Fruit fly (Drosophila melanogaster) whole organism, embryonic: ENCODE data around the gene Ufsp2.

Experiments used
- CG10654 ChIP-seq: fragments of 200-800 bp; sonication (Bioruptor generic); optimal IDR thresholded peaks from 2 replicates; lab custom pipeline; 2016; ENCODE audit warnings: missing biosample characterization, missing genetic modification characterization
- CG10959 ChIP-seq: fragments of 200-800 bp; sonication (Bioruptor generic); IDR thresholded peaks from 2 replicates; pipeline ENCODE4 v1.3.6; 2022; ENCODE audit warnings: missing biosample characterization, missing genetic modification characterization
- CG10979 ChIP-seq: fragments of 200-800 bp; sonication (Bioruptor generic); optimal IDR thresholded peaks from 2 replicates; lab custom pipeline; 2018; ENCODE audit warnings: missing biosample characterization, mild to moderate bottlenecking, missing genetic modification characterization, moderate library complexity
- CG11398 ChIP-seq: fragments of 200-800 bp; sonication (Bioruptor generic); optimal IDR thresholded peaks from 2 replicates; lab custom pipeline; 2016; ENCODE audit warnings: missing biosample characterization, missing genetic modification characterization
- CG12299 ChIP-seq: fragments of 200-800 bp; sonication (Bioruptor generic); optimal IDR thresholded peaks from 2 replicates; lab custom pipeline; 2018; ENCODE audit warnings: missing biosample characterization, mild to moderate bottlenecking, missing genetic modification characterization
- CG15514 ChIP-seq: fragments of 200-800 bp; sonication (Bioruptor generic); optimal IDR thresholded peaks from 3 replicates; lab custom pipeline; 2017; ENCODE audit warnings: missing biosample characterization, missing genetic modification characterization, mild to moderate bottlenecking, moderate library complexity, missing genetic modification reagents
- CG1602 ChIP-seq: fragments of 200-800 bp; sonication (Bioruptor generic); optimal IDR thresholded peaks from 3 replicates; lab custom pipeline; 2016; ENCODE audit warnings: missing biosample characterization, missing genetic modification characterization
- CG17186 ChIP-seq: fragments of 200-800 bp; sonication (Bioruptor generic); optimal IDR thresholded peaks from 3 replicates; lab custom pipeline; 2017; ENCODE audit warnings: missing biosample characterization, missing genetic modification reagents, missing genetic modification characterization
- CG17328 ChIP-seq: fragments of 200-800 bp; sonication (Bioruptor generic); IDR thresholded peaks from 2 replicates; pipeline ENCODE4 v1.3.6; 2022; ENCODE audit warnings: missing biosample characterization, missing genetic modification characterization
- CG17361 ChIP-seq: fragments of 200-800 bp; sonication (Bioruptor generic); IDR thresholded peaks from 3 replicates; pipeline ENCODE4 v1.3.6; 2022; ENCODE audit warnings: missing biosample characterization, missing genetic modification characterization
- CG3065 ChIP-seq: fragments of 200-800 bp; sonication (Bioruptor generic); optimal IDR thresholded peaks from 2 replicates; lab custom pipeline; 2016; ENCODE audit warnings: missing biosample characterization, missing genetic modification characterization
- CG31224 ChIP-seq: fragments of 200-800 bp; sonication (Bioruptor generic); IDR thresholded peaks from 2 replicates; pipeline ENCODE4 v1.3.6; 2022; ENCODE audit warnings: missing biosample characterization, missing genetic modification characterization
- CG32532 ChIP-seq: fragments of 200-800 bp; sonication (Bioruptor generic); IDR thresholded peaks from 2 replicates; pipeline ENCODE4 v1.3.6; 2022; ENCODE audit warnings: missing biosample characterization, missing genetic modification characterization
- CG3281 ChIP-seq: fragments of 200-800 bp; sonication (Bioruptor generic); optimal IDR thresholded peaks from 3 replicates; lab custom pipeline; 2017; ENCODE audit warnings: missing biosample characterization, mild to moderate bottlenecking, missing genetic modification characterization
- CG6854 ChIP-seq: fragments of 200-800 bp; sonication (Bioruptor generic); optimal IDR thresholded peaks from 3 replicates; lab custom pipeline; 2017; ENCODE audit warnings: missing biosample characterization, mild to moderate bottlenecking, missing genetic modification characterization
- CG8281 ChIP-seq: fragments of 200-800 bp; sonication (Bioruptor generic); optimal IDR thresholded peaks from 2 replicates; lab custom pipeline; 2018; ENCODE audit warnings: missing biosample characterization, mild to moderate bottlenecking, missing genetic modification characterization, moderate library complexity
- CG8388 ChIP-seq: fragments of 200-800 bp; sonication (Bioruptor generic); optimal IDR thresholded peaks from 2 replicates; lab custom pipeline; 2019; ENCODE audit warnings: missing biosample characterization, mild to moderate bottlenecking, missing genetic modification characterization, moderate library complexity
- CG8765 ChIP-seq: fragments of 200-800 bp; sonication (Bioruptor generic); IDR thresholded peaks from 2 replicates; pipeline ENCODE4 v1.3.6; 2022; ENCODE audit warnings: missing biosample characterization, missing genetic modification characterization
- CG9215 ChIP-seq: fragments of 200-800 bp; sonication (Bioruptor generic); IDR thresholded peaks from 2 replicates; pipeline ENCODE4 v1.3.6; 2022; ENCODE audit warnings: missing biosample characterization, missing genetic modification characterization
- CoRest ChIP-seq: fragments of 200-800 bp; sonication (Bioruptor generic); optimal IDR thresholded peaks from 3 replicates; lab custom pipeline; 2018; ENCODE audit warnings: missing biosample characterization, mild to moderate bottlenecking, missing genetic modification characterization, moderate library complexity
- Deaf1 ChIP-seq: fragments of 200-800 bp; optimal IDR thresholded peaks from 3 replicates; lab custom pipeline; 2019; ENCODE audit warnings: missing biosample characterization, mild to moderate bottlenecking, missing genetic modification characterization, moderate library complexity
- Dll ChIP-seq: fragments of 200-800 bp; sonication (Bioruptor generic); IDR thresholded peaks from 4 replicates; pipeline ENCODE4 v1.3.6; 2022; ENCODE audit warnings: missing biosample characterization, missing genetic modification characterization; ENCODE audit not compliant: partially characterized antibody
- Fer2 ChIP-seq: fragments of 200-800 bp; sonication (Bioruptor generic); optimal IDR thresholded peaks from 2 replicates; lab custom pipeline; 2018; ENCODE audit warnings: missing biosample characterization, mild to moderate bottlenecking, missing genetic modification characterization, moderate library complexity
- Gug ChIP-seq: fragments of 200-800 bp; sonication (Bioruptor generic); IDR thresholded peaks from 4 replicates; pipeline ENCODE4 v1.3.6; 2022; ENCODE audit warnings: missing biosample characterization, missing genetic modification characterization
- HLHmδ ChIP-seq: fragments of 200-800 bp; sonication (Bioruptor generic); optimal IDR thresholded peaks from 2 replicates; lab custom pipeline; 2018; ENCODE audit warnings: missing biosample characterization, mild to moderate bottlenecking, missing genetic modification characterization, moderate library complexity
- Myb ChIP-seq: fragments of 200-800 bp; sonication (Bioruptor generic); optimal IDR thresholded peaks from 2 replicates; lab custom pipeline; 2016; ENCODE audit warnings: missing biosample characterization, missing genetic modification characterization
- NK7.1 ChIP-seq: fragments of 200-800 bp; sonication (Bioruptor generic); optimal IDR thresholded peaks from 3 replicates; lab custom pipeline; 2016; ENCODE audit warnings: missing biosample characterization, missing genetic modification characterization
- Nf-YB ChIP-seq: fragments of 200-800 bp; sonication (Bioruptor generic); optimal IDR thresholded peaks from 3 replicates; lab custom pipeline; 2019; ENCODE audit warnings: missing biosample characterization, mild to moderate bottlenecking, missing genetic modification characterization, moderate library complexity
- Sry-δ ChIP-seq: fragments of 200-800 bp; sonication (Bioruptor generic); optimal IDR thresholded peaks from 2 replicates; lab custom pipeline; 2016; ENCODE audit warnings: missing biosample characterization, missing genetic modification characterization
- Stat92E ChIP-seq, 3 experiments: fragments of >200 bp in 2 of 3; fragments of 200-800 bp in 1 of 3; sonication (Bioruptor generic) in 1 of 3; optimal IDR thresholded peaks; 2 replicates each; lab custom pipeline; 2017 to 2019; ENCODE audit warnings: missing biosample characterization in 3 of 3, missing genetic modification characterization in 3 of 3, mild to moderate bottlenecking in 1 of 3, moderate library complexity in 1 of 3
- ato ChIP-seq: fragments of 200-800 bp; sonication (Bioruptor generic); IDR thresholded peaks from 2 replicates; pipeline ENCODE4 v1.3.6; 2022; ENCODE audit warnings: missing biosample characterization, missing genetic modification characterization; ENCODE audit not compliant: partially characterized antibody
- ci ChIP-seq: fragments of 200-800 bp; sonication (Bioruptor generic); IDR thresholded peaks from 3 replicates; pipeline ENCODE4 v1.3.6; 2022; ENCODE audit warnings: missing biosample characterization, missing genetic modification characterization
- da ChIP-seq: fragments of 200-800 bp; sonication (Bioruptor generic); optimal IDR thresholded peaks from 2 replicates; lab custom pipeline; 2016; ENCODE audit warnings: missing biosample characterization, missing genetic modification characterization
- dpn ChIP-seq, 2 experiments: fragments of 200-800 bp; sonication (Bioruptor generic); optimal IDR thresholded peaks; 3 replicates each; lab custom pipeline; 2016; ENCODE audit warnings: missing biosample characterization in 2 of 2, missing genetic modification characterization in 2 of 2
- ems ChIP-seq: fragments of 200-800 bp; sonication (Bioruptor generic); optimal IDR thresholded peaks from 3 replicates; lab custom pipeline; 2016; ENCODE audit warnings: missing biosample characterization, missing genetic modification characterization
- en ChIP-seq: fragments of 200-800 bp; sonication (Bioruptor generic); optimal IDR thresholded peaks from 2 replicates; lab custom pipeline; 2016; ENCODE audit warnings: missing biosample characterization, missing genetic modification characterization
- eve ChIP-seq, 2 experiments: fragments of >200 bp; optimal IDR thresholded peaks; 2 replicates each; lab custom pipeline; 2017; ENCODE audit warnings: missing biosample characterization in 2 of 2, missing genetic modification characterization in 2 of 2
- exex ChIP-seq: fragments of 200-800 bp; sonication (Bioruptor generic); optimal IDR thresholded peaks from 4 replicates; lab custom pipeline; 2018; ENCODE audit warnings: missing biosample characterization, mild to moderate bottlenecking, missing genetic modification characterization, moderate library complexity
- fd96Cb ChIP-seq: fragments of 200-800 bp; sonication (Bioruptor generic); optimal IDR thresholded peaks from 2 replicates; lab custom pipeline; 2018; ENCODE audit warnings: missing biosample characterization, mild to moderate bottlenecking, missing genetic modification characterization, moderate library complexity
- gsb ChIP-seq: fragments of 200-800 bp; sonication (Bioruptor generic); IDR thresholded peaks from 2 replicates; pipeline ENCODE4 v1.3.6; 2022; ENCODE audit warnings: missing biosample characterization, missing genetic modification characterization
- h ChIP-seq: fragments of >200 bp; optimal IDR thresholded peaks from 2 replicates; lab custom pipeline; 2017
- hkb ChIP-seq, 2 experiments: fragments of 200-800 bp in 1 of 2; fragments of >200 bp in 1 of 2; sonication (Bioruptor generic) in 1 of 2; IDR thresholded peaks in 1 of 2; optimal IDR thresholded peaks in 1 of 2; 2 replicates each; pipeline versions ENCODE4 v1.3.6 to Lab custom; 2017 to 2022; ENCODE audit warnings: missing biosample characterization in 1 of 2, missing genetic modification characterization in 1 of 2
- ind ChIP-seq: fragments of 200-800 bp; sonication (Bioruptor generic); optimal IDR thresholded peaks from 3 replicates; lab custom pipeline; 2016; ENCODE audit warnings: missing biosample characterization, missing genetic modification characterization
- lmd ChIP-seq: fragments of 200-800 bp; sonication (Bioruptor generic); IDR thresholded peaks from 2 replicates; pipeline ENCODE4 v1.3.6; 2022; ENCODE audit warnings: missing biosample characterization, missing genetic modification characterization
- luna ChIP-seq: fragments of 200-800 bp; sonication (Bioruptor generic); optimal IDR thresholded peaks from 2 replicates; lab custom pipeline; 2016; ENCODE audit warnings: missing biosample characterization, missing genetic modification characterization
- maf-S ChIP-seq: fragments of 200-800 bp; sonication (Bioruptor generic); optimal IDR thresholded peaks from 2 replicates; lab custom pipeline; 2016; ENCODE audit warnings: missing biosample characterization, missing genetic modification characterization
- nom ChIP-seq: fragments of 200-800 bp; sonication (Bioruptor generic); optimal IDR thresholded peaks from 2 replicates; lab custom pipeline; 2017; ENCODE audit warnings: missing biosample characterization, missing genetic modification characterization, mild to moderate bottlenecking, moderate library complexity, missing genetic modification reagents
- phol ChIP-seq: fragments of 200-800 bp; sonication (Bioruptor generic); optimal IDR thresholded peaks from 3 replicates; lab custom pipeline; 2018; ENCODE audit warnings: missing biosample characterization, mild to moderate bottlenecking, missing genetic modification characterization, moderate library complexity
- sob ChIP-seq: fragments of 200-800 bp; sonication (Bioruptor generic); IDR thresholded peaks from 2 replicates; pipeline ENCODE4 v1.3.6; 2022; ENCODE audit warnings: missing biosample characterization, missing genetic modification characterization
- tin ChIP-seq: fragments of 200-800 bp; sonication (Bioruptor generic); optimal IDR thresholded peaks from 3 replicates; lab custom pipeline; 2016; ENCODE audit warnings: missing biosample characterization, missing genetic modification characterization
- wdn ChIP-seq: fragments of 200-800 bp; sonication (Bioruptor generic); IDR thresholded peaks from 2 replicates; pipeline ENCODE4 v1.3.6; 2022; ENCODE audit warnings: missing biosample characterization, missing genetic modification characterization
- z ChIP-seq: fragments of 200-800 bp; sonication (Bioruptor generic); IDR thresholded peaks from 3 replicates; pipeline ENCODE4 v1.3.6; 2022; ENCODE audit warnings: missing biosample characterization, missing genetic modification characterization

Ufsp2 gene

dm6 chr3L:15548843-15549242 lies 27.5 kb upstream of the Ufsp2 start (continued):
- no peak for TF ChIP-seq fd96Cb (tag; lab: Kevin White, UChicago)
- TF ChIP-seq Stat92E (GFP tag; optimal IDR thresholded peaks at IDR 0.05; lab: Kevin White, UChicago): no peak
- TF ChIP-seq CG8388: no peak
- TF ChIP-seq CG17361 (GFP tag; lab: Robert Waterston, UW): 0 out of 3 replicates have a peak, but pooled peaks have one; percentile 17
- TF ChIP-seq lmd (GFP tag; lab: Robert Waterston, UW): no peak
- TF ChIP-seq CG17328 (GFP tag; lab: Robert Waterston, UW): no peak
- TF ChIP-seq wdn (GFP tag; lab: Robert Waterston, UW): no peak
- TF ChIP-seq NK7.1 (GFP tag; lab: Kevin White, UChicago): no peak
- TF ChIP-seq CG31224 (GFP tag; lab: Robert Waterston, UW): no peak
- no peak for TF ChIP-seq CG8765
- TF ChIP-seq Sry-δ (GFP tag; lab: Kevin White, UChicago): no peak
- no peak for TF ChIP-seq Myb (GFP tag; lab: Kevin White, UChicago)
- TF ChIP-seq en (GFP tag; lab: Kevin White, UChicago): no peak
- TF ChIP-seq CG10979 (tag; lab: Kevin White, UChicago): no peak
- no peak for TF ChIP-seq CG8281
- TF ChIP-seq exex (tag; lab: Kevin White, UChicago): peak; percentile 7
- TF ChIP-seq phol (tag; lab: Kevin White, UChicago): no peak
- no peak for TF ChIP-seq h (lab: Kevin White, UChicago)
- TF ChIP-seq Nf-YB (GFP tag; lab: Kevin White, UChicago): no peak
- TF ChIP-seq ato (GFP tag; lab: Robert Waterston, UW): no peak
- TF ChIP-seq Dll (GFP tag; lab: Robert Waterston, UW): no peak
- TF ChIP-seq CG9215: no peak
- no peak for TF ChIP-seq CG1602 (GFP tag; lab: Kevin White, UChicago)
- no peak for TF ChIP-seq luna (GFP tag; lab: Kevin White, UChicago)
- no peak for TF ChIP-seq Gug (GFP tag; lab: Robert Waterston, UW)
- no peak for TF ChIP-seq Deaf1 (tag; lab: Kevin White, UChicago)
- peak; percentile 48 for TF ChIP-seq CG15514 (GFP tag; lab: Kevin White, UChicago)
- TF ChIP-seq CG32532 (GFP tag; lab: Robert Waterston, UW): no peak
- TF ChIP-seq CG12299 (tag; lab: Kevin White, UChicago): peak; percentile 20
- no peak for TF ChIP-seq dpn (GFP tag; optimal IDR thresholded peaks at IDR 0.05; lab: Kevin White, UChicago)
- TF ChIP-seq CG6854 (GFP tag; lab: Kevin White, UChicago): peak; percentile 51
- TF ChIP-seq da: no peak
- TF ChIP-seq z (GFP tag; lab: Robert Waterston, UW): no peak
- peak; percentile 10; the same call in 1 of the 2 replicates for TF ChIP-seq sob (GFP tag; lab: Robert Waterston, UW)
- no peak for TF ChIP-seq ems (GFP tag; lab: Kevin White, UChicago)
- TF ChIP-seq HLHmδ (GFP tag; lab: Kevin White, UChicago): no peak
- TF ChIP-seq CoRest (tag; lab: Kevin White, UChicago): peak; percentile 4
- no peak for TF ChIP-seq CG10654
- TF ChIP-seq nom: no peak
- TF ChIP-seq tin (GFP tag; lab: Kevin White, UChicago): no peak
- TF ChIP-seq CG3065: no peak
- no peak for TF ChIP-seq maf-S (GFP tag; lab: Kevin White, UChicago)
- TF ChIP-seq hkb (optimal IDR thresholded peaks at IDR 0.05; lab: Kevin White, UChicago): no peak
- TF ChIP-seq hkb (GFP tag; IDR thresholded peaks at IDR 0.05; lab: Robert Waterston, UW): no peak
- no peak for TF ChIP-seq Fer2
- no peak for TF ChIP-seq CG10959 (GFP tag; lab: Robert Waterston, UW)
- TF ChIP-seq ind (GFP tag; lab: Kevin White, UChicago): no peak
- TF ChIP-seq gsb (GFP tag; lab: Robert Waterston, UW): no peak
- no peak for TF ChIP-seq CG17186 (GFP tag; lab: Kevin White, UChicago)
- TF ChIP-seq ci (GFP tag; lab: Robert Waterston, UW): no peak
- TF ChIP-seq CG3281 (GFP tag; lab: Kevin White, UChicago): peak; percentile 57
- no peak for TF ChIP-seq CG11398 (GFP tag; lab: Kevin White, UChicago)
- TF ChIP-seq eve (GFP tag; optimal IDR thresholded peaks at IDR 0.05; lab: Kevin White, UChicago): no peak
